Fruit fly (Drosophila melanogaster) whole organism, embryonic: ENCODE results near the gene enc.

Experiments
- B-H2 ChIP-seq: fragments of 200-800 bp; sonication (Bioruptor generic); optimal IDR thresholded peaks from 2 replicates; lab custom pipeline; 2018; ENCODE audit warnings: missing biosample characterization, mild to moderate bottlenecking, missing genetic modification characterization
- CG10959 ChIP-seq: fragments of 200-800 bp; sonication (Bioruptor generic); IDR thresholded peaks from 2 replicates; pipeline ENCODE4 v1.3.6; 2022; ENCODE audit warnings: missing biosample characterization, missing genetic modification characterization
- CG12299 ChIP-seq: fragments of 200-800 bp; sonication (Bioruptor generic); optimal IDR thresholded peaks from 2 replicates; lab custom pipeline; 2018; ENCODE audit warnings: missing biosample characterization, mild to moderate bottlenecking, missing genetic modification characterization
- CG14710 ChIP-seq: fragments of 200-800 bp; sonication (Bioruptor generic); optimal IDR thresholded peaks from 3 replicates; lab custom pipeline; 2019; ENCODE audit warnings: missing biosample characterization, mild to moderate bottlenecking, missing genetic modification characterization, moderate library complexity
- CG15011 ChIP-seq: fragments of 200-800 bp; sonication (Bioruptor generic); optimal IDR thresholded peaks from 3 replicates; lab custom pipeline; 2018; ENCODE audit warnings: missing biosample characterization, mild to moderate bottlenecking, missing genetic modification characterization
- CG15514 ChIP-seq: fragments of 200-800 bp; sonication (Bioruptor generic); optimal IDR thresholded peaks from 3 replicates; lab custom pipeline; 2017; ENCODE audit warnings: missing biosample characterization, missing genetic modification characterization, mild to moderate bottlenecking, moderate library complexity, missing genetic modification reagents
- CG17912 ChIP-seq: fragments of 200-800 bp; sonication (Bioruptor generic); optimal IDR thresholded peaks from 2 replicates; lab custom pipeline; 2018; ENCODE audit warnings: missing biosample characterization, mild to moderate bottlenecking, missing genetic modification characterization
- CG1832 ChIP-seq: fragments of 200-800 bp; sonication (Bioruptor generic); optimal IDR thresholded peaks from 2 replicates; lab custom pipeline; 2017; ENCODE audit warnings: missing biosample characterization, mild to moderate bottlenecking, missing genetic modification characterization, inconsistent platforms
- CG30431 ChIP-seq: fragments of 200-800 bp; sonication (Bioruptor generic); optimal IDR thresholded peaks from 2 replicates; lab custom pipeline; 2017; ENCODE audit warnings: missing biosample characterization, missing genetic modification characterization
- CG34422 ChIP-seq: fragments of 200-800 bp; sonication (Bioruptor generic); IDR thresholded peaks from 3 replicates; pipeline ENCODE4 v1.3.6; 2022; ENCODE audit warnings: missing biosample characterization, missing genetic modification characterization
- CG3838 ChIP-seq: fragments of 200-800 bp; sonication (Bioruptor generic); optimal IDR thresholded peaks from 3 replicates; lab custom pipeline; 2016; ENCODE audit warnings: missing biosample characterization, missing genetic modification characterization
- CG3847 ChIP-seq: fragments of 200-800 bp; sonication (Bioruptor generic); IDR thresholded peaks from 2 replicates; pipeline ENCODE4 v1.3.6; 2022; ENCODE audit warnings: missing biosample characterization, missing genetic modification characterization
- CG4424 ChIP-seq: fragments of 200-800 bp; sonication (Bioruptor generic); optimal IDR thresholded peaks from 3 replicates; lab custom pipeline; 2016; ENCODE audit warnings: missing biosample characterization, missing genetic modification characterization
- CG4617 ChIP-seq: fragments of 200-800 bp; sonication (Bioruptor generic); optimal IDR thresholded peaks from 3 replicates; lab custom pipeline; 2016; ENCODE audit warnings: missing biosample characterization, missing genetic modification characterization, borderline replicate concordance
- CG7271 ChIP-seq: fragments of 200-800 bp; sonication (Bioruptor generic); optimal IDR thresholded peaks from 2 replicates; lab custom pipeline; 2018; ENCODE audit warnings: missing biosample characterization, mild to moderate bottlenecking, missing genetic modification characterization, moderate library complexity
- CG7963 ChIP-seq: fragments of 200-800 bp; sonication (Bioruptor generic); IDR thresholded peaks from 3 replicates; pipeline ENCODE4 v1.3.6; 2022; ENCODE audit warnings: missing biosample characterization, missing genetic modification characterization; ENCODE audit not compliant: partially characterized antibody
- CG8924 ChIP-seq: fragments of 200-800 bp; optimal IDR thresholded peaks from 3 replicates; lab custom pipeline; 2019; ENCODE audit warnings: missing biosample characterization, mild to moderate bottlenecking, missing genetic modification characterization, moderate library complexity
- CG9437 ChIP-seq: fragments of 200-800 bp; sonication (Bioruptor generic); optimal IDR thresholded peaks from 2 replicates; lab custom pipeline; 2018; ENCODE audit warnings: missing biosample characterization, mild to moderate bottlenecking, missing genetic modification characterization
- Dbx ChIP-seq: fragments of 200-800 bp; sonication (Bioruptor generic); IDR thresholded peaks from 3 replicates; pipeline ENCODE4 v1.3.6; 2022; ENCODE audit warnings: missing biosample characterization, missing genetic modification characterization
- ERR ChIP-seq: fragments of 200-800 bp; sonication (Bioruptor generic); optimal IDR thresholded peaks from 2 replicates; lab custom pipeline; 2016; ENCODE audit warnings: missing biosample characterization, missing genetic modification characterization
- Ets97D ChIP-seq: fragments of 200-800 bp; sonication (Bioruptor generic); optimal IDR thresholded peaks from 3 replicates; lab custom pipeline; 2016; ENCODE audit warnings: missing biosample characterization, missing genetic modification characterization
- GATAe ChIP-seq: fragments of 200-800 bp; sonication (Bioruptor generic); conservative IDR thresholded peaks from 2 replicates; pipeline ENCODE4 v1.3.6; 2022; ENCODE audit warnings: missing biosample characterization, missing genetic modification characterization
- HmgZ ChIP-seq: fragments of 200-800 bp; sonication (Bioruptor generic); optimal IDR thresholded peaks from 2 replicates; lab custom pipeline; 2018; ENCODE audit warnings: missing biosample characterization, mild to moderate bottlenecking, missing genetic modification characterization
- Hmr ChIP-seq: fragments of 200-800 bp; sonication (Bioruptor generic); optimal IDR thresholded peaks from 3 replicates; lab custom pipeline; 2017; ENCODE audit warnings: mild to moderate bottlenecking, missing biosample characterization, missing genetic modification reagents, missing genetic modification characterization
- Jarid2 ChIP-seq: fragments of 200-800 bp; sonication (Bioruptor generic); optimal IDR thresholded peaks from 3 replicates; lab custom pipeline; 2017; ENCODE audit warnings: mild to moderate bottlenecking, missing biosample characterization, missing genetic modification reagents, missing genetic modification characterization
- NC2β ChIP-seq: fragments of 200-800 bp; sonication (Bioruptor generic); optimal IDR thresholded peaks from 2 replicates; lab custom pipeline; 2016; ENCODE audit warnings: missing biosample characterization, missing genetic modification characterization
- Pdp1 ChIP-seq, 2 experiments: fragments of 200-800 bp; sonication (Bioruptor generic); optimal IDR thresholded peaks; 3 replicates each; lab custom pipeline; 2016; ENCODE audit warnings: missing biosample characterization in 2 of 2, missing genetic modification characterization in 2 of 2, mild to moderate bottlenecking in 1 of 2, moderate library complexity in 1 of 2
- chinmo ChIP-seq: fragments of 200-800 bp; sonication (Bioruptor generic); IDR thresholded peaks from 4 replicates; pipeline ENCODE4 v1.3.6; 2022; ENCODE audit warnings: missing biosample characterization, missing genetic modification characterization; ENCODE audit not compliant: partially characterized antibody
- dan ChIP-seq: fragments of 200-800 bp; sonication (Bioruptor generic); IDR thresholded peaks from 2 replicates; pipeline ENCODE4 v1.3.6; 2022; ENCODE audit warnings: missing biosample characterization, missing genetic modification characterization
- fd102C ChIP-seq: fragments of 200-800 bp; sonication (Bioruptor generic); optimal IDR thresholded peaks from 2 replicates; lab custom pipeline; 2018; ENCODE audit warnings: missing biosample characterization, mild to moderate bottlenecking, missing genetic modification characterization, moderate library complexity
- gro ChIP-seq: fragments of 200-800 bp; sonication (Bioruptor generic); optimal IDR thresholded peaks from 2 replicates; lab custom pipeline; 2016; ENCODE audit warnings: missing biosample characterization, missing genetic modification characterization
- hbn ChIP-seq: fragments of 200-800 bp; sonication (Bioruptor generic); IDR thresholded peaks from 2 replicates; pipeline ENCODE4 v1.3.6; 2022; ENCODE audit warnings: missing biosample characterization, missing genetic modification characterization; ENCODE audit not compliant: partially characterized antibody
- knrl ChIP-seq: fragments of 200-800 bp; sonication (Bioruptor generic); IDR thresholded peaks from 3 replicates; pipeline ENCODE4 v1.3.6; 2022; ENCODE audit warnings: missing biosample characterization, missing genetic modification characterization; ENCODE audit not compliant: partially characterized antibody
- maf-S ChIP-seq: fragments of 200-800 bp; sonication (Bioruptor generic); optimal IDR thresholded peaks from 2 replicates; lab custom pipeline; 2016; ENCODE audit warnings: missing biosample characterization, missing genetic modification characterization
- mld ChIP-seq: fragments of 200-800 bp; sonication (Bioruptor generic); IDR thresholded peaks from 3 replicates; pipeline ENCODE4 v1.3.6; 2022; ENCODE audit warnings: missing biosample characterization, missing genetic modification characterization; ENCODE audit not compliant: partially characterized antibody
- nau ChIP-seq: fragments of 200-800 bp; sonication (Bioruptor generic); optimal IDR thresholded peaks from 3 replicates; lab custom pipeline; 2017; ENCODE audit warnings: missing biosample characterization, mild to moderate bottlenecking, missing genetic modification characterization, missing genetic modification reagents
- sc ChIP-seq, 3 experiments: fragments of >200 bp in 2 of 3; fragments of 200-800 bp in 1 of 3; sonication (Bioruptor generic) in 1 of 3; optimal IDR thresholded peaks; 2 replicates in 2 of 3; 3 replicates in 1 of 3; lab custom pipeline; 2017; ENCODE audit warnings: mild to moderate bottlenecking in 1 of 3, missing biosample characterization in 1 of 3, missing genetic modification characterization in 1 of 3, missing genetic modification reagents in 1 of 3
- sim ChIP-seq: fragments of 200-800 bp; sonication (Bioruptor generic); IDR thresholded peaks from 2 replicates; pipeline ENCODE4 v1.3.6; 2022; ENCODE audit warnings: missing biosample characterization, missing genetic modification characterization
- sob ChIP-seq: fragments of 200-800 bp; sonication (Bioruptor generic); IDR thresholded peaks from 2 replicates; pipeline ENCODE4 v1.3.6; 2022; ENCODE audit warnings: missing biosample characterization, missing genetic modification characterization
- sug ChIP-seq: fragments of 200-800 bp; optimal IDR thresholded peaks from 2 replicates; lab custom pipeline; 2019; ENCODE audit warnings: missing biosample characterization, mild to moderate bottlenecking, missing genetic modification characterization, moderate library complexity
- tin ChIP-seq: fragments of 200-800 bp; sonication (Bioruptor generic); optimal IDR thresholded peaks from 3 replicates; lab custom pipeline; 2016; ENCODE audit warnings: missing biosample characterization, missing genetic modification characterization
- tup ChIP-seq: fragments of 200-800 bp; sonication (Bioruptor generic); optimal IDR thresholded peaks from 2 replicates; lab custom pipeline; 2016; ENCODE audit warnings: missing biosample characterization, mild to moderate bottlenecking, missing genetic modification characterization, moderate library complexity
- tx ChIP-seq: fragments of 200-800 bp; sonication (Bioruptor generic); optimal IDR thresholded peaks from 2 replicates; lab custom pipeline; 2016; ENCODE audit warnings: missing biosample characterization, missing genetic modification characterization
- vfl ChIP-seq: fragments of 200-800 bp; sonication (Bioruptor generic); optimal IDR thresholded peaks from 2 replicates; lab custom pipeline; 2016; ENCODE audit warnings: missing biosample characterization, missing genetic modification characterization
- zen2 ChIP-seq: fragments of 200-800 bp; sonication (Bioruptor generic); IDR thresholded peaks from 3 replicates; pipeline ENCODE4 v1.3.6; 2022; ENCODE audit warnings: missing biosample characterization, missing genetic modification characterization; ENCODE audit not compliant: partially characterized antibody
- zfh2 ChIP-seq: fragments of 200-800 bp; sonication (Bioruptor generic); optimal IDR thresholded peaks from 2 replicates; lab custom pipeline; 2016; ENCODE audit warnings: missing biosample characterization, missing genetic modification characterization

The enc gene

DNA sequence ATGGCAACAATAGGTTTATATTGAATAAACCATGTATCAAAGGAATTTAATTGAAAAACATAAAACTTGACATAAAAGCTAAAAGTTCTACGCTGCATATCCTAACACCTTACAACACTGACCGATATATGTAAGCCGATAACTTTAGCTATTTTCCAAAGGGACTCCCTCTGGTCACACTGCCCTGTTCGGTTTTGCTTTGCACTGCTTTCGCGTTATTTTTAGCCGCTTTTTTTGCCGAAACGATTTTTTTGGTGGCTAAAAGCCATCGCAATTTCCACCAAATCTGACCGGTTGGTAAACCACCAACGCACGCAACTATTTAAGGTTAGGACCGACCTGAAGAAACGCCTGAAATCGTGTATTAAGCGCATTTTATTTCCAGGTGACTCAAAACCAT lies 7.4 kb upstream of the enc start, which contains the start of the genes CG32263 and PIG-B (continued):
- TF ChIP-seq CG3847 (GFP tag; lab: Robert Waterston, UW) (peak; percentile 57), sc (optimal IDR thresholded peaks at IDR 0.05; lab: Kevin White, UChicago) (no peak), sc (GFP tag; optimal IDR thresholded peaks at IDR 0.05; lab: Kevin White, UChicago) (no peak), Ets97D (GFP tag; lab: Kevin White, UChicago) (peak; percentile 63), sob (GFP tag; lab: Robert Waterston, UW) (0 out of 2 replicates have a peak, but pooled peaks have one; percentile 10), sug (tag; lab: Kevin White, UChicago) (peak; percentile 24), chinmo (GFP tag; lab: Robert Waterston, UW) (peak; percentile 83; the same call in 2 of the 4 replicates), CG7963 (GFP tag; lab: Robert Waterston, UW) (peak; percentile 51; the same call in 2 of the 3 replicates), hbn (GFP tag; lab: Robert Waterston, UW) (peak; percentile 69), CG30431 (no peak), CG34422 (GFP tag; lab: Robert Waterston, UW) (peak; percentile 44; the same call in 1 of the 3 replicates), ERR (no peak), CG4617 (GFP tag; lab: Kevin White, UChicago) (peak; percentile 64), knrl (GFP tag; lab: Robert Waterston, UW) (peak; percentile 47; the same call in 2 of the 3 replicates), mld (GFP tag; lab: Robert Waterston, UW) (0 out of 3 replicates have a peak, but pooled peaks have one; percentile 40), CG1832 (GFP tag; lab: Kevin White, UChicago) (no peak), Dbx (GFP tag; lab: Robert Waterston, UW) (peak; percentile 8; the same call in 1 of the 3 replicates), CG15514 (GFP tag; lab: Kevin White, UChicago) (peak; percentile 42), nau (no peak), HmgZ (tag; lab: Kevin White, UChicago) (peak; percentile 41), CG14710 (peak; percentile 29), Pdp1 (GFP tag; optimal IDR thresholded peaks at IDR 0.05; lab: Kevin White, UChicago) (peak in 1 of 2 experiments; percentile 37)

DNA sequence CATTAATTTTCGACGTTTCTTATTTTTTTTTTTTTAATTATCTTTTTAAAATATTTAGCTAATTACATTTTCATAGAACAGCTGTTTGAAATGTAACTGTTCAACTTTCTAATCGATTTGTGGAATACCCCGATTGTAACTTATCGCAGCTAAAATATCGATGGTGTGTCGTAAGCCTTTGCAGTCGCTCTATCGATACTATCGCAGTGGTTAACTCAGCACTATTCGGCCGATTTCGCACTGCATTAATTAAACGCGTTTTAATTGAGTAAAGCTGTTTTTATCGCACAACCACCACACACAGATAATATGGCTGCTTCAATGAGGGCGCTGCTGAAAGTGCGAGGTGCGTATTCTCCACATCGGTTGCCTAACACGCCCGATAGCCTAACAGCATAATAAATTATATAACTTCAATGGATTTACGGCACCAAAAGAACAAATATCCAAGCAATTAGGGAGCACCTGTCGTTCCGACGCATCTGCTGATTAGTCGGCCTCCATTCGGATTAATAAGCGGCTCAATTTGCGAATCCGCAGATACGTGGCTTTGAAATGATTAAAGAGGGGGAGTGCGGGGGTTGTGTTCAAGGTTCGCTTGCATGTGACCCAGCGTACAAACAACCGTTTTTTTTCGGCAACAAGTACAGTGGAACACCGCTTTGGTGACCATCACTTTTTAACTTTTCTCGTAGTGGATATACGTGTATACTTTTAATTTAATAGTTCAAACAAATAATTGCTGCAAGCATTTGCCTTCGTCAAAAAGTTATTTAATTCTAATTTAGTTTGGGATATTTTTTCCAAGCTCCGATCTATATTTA lies 4.3 kb upstream of the enc start, which contains the start of gene Scsalpha1:
Scsalpha1 (plus strand) TSS at position 202 of the 824 bp plus-strand sequence.
- TF ChIP-seq CG8924 (tag; lab: Kevin White, UChicago) (peak; percentile 20), CG10959 (GFP tag; lab: Robert Waterston, UW) (no peak), CG4424 (GFP tag; lab: Kevin White, UChicago) (no peak), GATAe (GFP tag; lab: Robert Waterston, UW) (no peak), fd102C (GFP tag; lab: Kevin White, UChicago) (no peak), nau (no peak), dan (GFP tag; lab: Robert Waterston, UW) (no peak), CG9437 (GFP tag; lab: Kevin White, UChicago) (peak; percentile 65), CG7271 (tag; lab: Kevin White, UChicago) (no peak), zfh2 (GFP tag; lab: Kevin White, UChicago) (peak; percentile 7), zen2 (peak; percentile 98), B-H2 (GFP tag; lab: Kevin White, UChicago) (no peak), CG3838 (GFP tag; lab: Kevin White, UChicago) (no peak), tin (GFP tag; lab: Kevin White, UChicago) (no peak), tx (peak; percentile 22), CG17912 (GFP tag; lab: Kevin White, UChicago) (no peak), Hmr (no peak), Pdp1 (GFP tag; optimal IDR thresholded peaks at IDR 0.05; lab: Kevin White, UChicago) (peak in 1 of 2 experiments; percentile 99), gro (peak; percentile 14), CG15011 (GFP tag; lab: Kevin White, UChicago) (no peak), NC2β (GFP tag; lab: Kevin White, UChicago) (peak; percentile 19), CG12299 (tag; lab: Kevin White, UChicago) (no peak), maf-S (GFP tag; lab: Kevin White, UChicago) (no peak), sim (GFP tag; lab: Robert Waterston, UW) (no peak), tup (GFP tag; lab: Kevin White, UChicago) (no peak), vfl (GFP tag; lab: Kevin White, UChicago) (no peak), Jarid2 (GFP tag; lab: Kevin White, UChicago) (no peak)
